Worm (Caenorhabditis elegans): Measurements from ENCODE around the gene F36H5.12.

ce11 chrII:1703363-1703762, 39.3 kb upstream of the F36H5.12 start, which contains the start of gene fbxb-47:
- no peak for TF ChIP-seq mab-5 (tag; optimal IDR thresholded peaks at IDR 0.05)
- TF ChIP-seq unc-39 (tag; optimal IDR thresholded peaks at IDR 0.05) = no peak
- TF ChIP-seq snpc-4 (tag; optimal IDR thresholded peaks at IDR 0.05) = no peak
- no peak for TF ChIP-seq ZK546.5 (tag; optimal IDR thresholded peaks at IDR 0.05)
- no peak for TF ChIP-seq blmp-1 (tag; optimal IDR thresholded peaks at IDR 0.05; ENCODE audit: insufficient read depth)
- TF ChIP-seq nhr-10 (tag; optimal IDR thresholded peaks at IDR 0.05) = no peak
- no peak for TF ChIP-seq dmd-4 (tag; optimal IDR thresholded peaks at IDR 0.05)
- no peak for TF ChIP-seq Y55F3AM.14 (GFP tag; optimal IDR thresholded peaks at IDR 0.05)
- TF ChIP-seq nhr-12 (tag; optimal IDR thresholded peaks at IDR 0.05) = no peak
- no peak for TF ChIP-seq nhr-77 (tag; optimal IDR thresholded peaks at IDR 0.05)
- TF ChIP-seq fos-1 (tag; optimal IDR thresholded peaks at IDR 0.05) = no peak
